Worm (Caenorhabditis elegans) whole organism, late embryonic: ENCODE measurements around the gene C27D8.2.

Experiments used
- C08G9.2 ChIP-seq: sonication (generic microtip); optimal IDR thresholded peaks from 2 replicates; lab custom pipeline; 2016; ENCODE audit warnings: mild to moderate bottlenecking, missing genetic modification characterization, moderate library complexity, missing compliant biosample characterization
- ahr-1 ChIP-seq: sonication (generic microtip); optimal IDR thresholded peaks from 2 replicates; lab custom pipeline; 2016; ENCODE audit warnings: missing genetic modification characterization, missing compliant biosample characterization
- ceh-14 ChIP-seq: sonication (generic microtip); optimal IDR thresholded peaks from 2 replicates; lab custom pipeline; 2016; ENCODE audit warnings: missing genotype, missing genetic modification characterization, missing compliant biosample characterization
- ceh-18 ChIP-seq: sonication (generic microtip); optimal IDR thresholded peaks from 2 replicates; lab custom pipeline; 2016; ENCODE audit warnings: missing genetic modification characterization, missing compliant biosample characterization
- ceh-19 ChIP-seq: fragments of 200-800 bp; sonication (Bioruptor generic); optimal IDR thresholded peaks from 2 replicates; lab custom pipeline; 2018; ENCODE audit warnings: mild to moderate bottlenecking, missing genetic modification characterization, missing compliant biosample characterization
- ceh-2 ChIP-seq: sonication (generic microtip); optimal IDR thresholded peaks from 2 replicates; lab custom pipeline; 2016; ENCODE audit warnings: missing genotype, missing genetic modification characterization, missing compliant biosample characterization
- ceh-24 ChIP-seq: sonication (generic microtip); optimal IDR thresholded peaks from 2 replicates; lab custom pipeline; 2016; ENCODE audit warnings: mild to moderate bottlenecking, missing genetic modification characterization, missing compliant biosample characterization
- ceh-30 ChIP-seq: fragments of 150-350 bp; optimal IDR thresholded peaks from 2 replicates; lab custom pipeline; 2014; ENCODE audit warnings: missing biosample characterization, missing genetic modification characterization
- ceh-31 ChIP-seq: sonication (generic microtip); optimal IDR thresholded peaks from 2 replicates; lab custom pipeline; 2016; ENCODE audit warnings: missing genetic modification characterization, missing compliant biosample characterization
- ceh-34 ChIP-seq: sonication (generic microtip); optimal IDR thresholded peaks from 2 replicates; lab custom pipeline; 2016; ENCODE audit warnings: mild to moderate bottlenecking, missing genetic modification characterization, missing compliant biosample characterization
- ceh-45 ChIP-seq: fragments of 200-800 bp; sonication (Bioruptor generic); IDR thresholded peaks from 2 replicates; pipeline ENCODE4 v1.3.6; 2022; ENCODE audit warnings: missing genetic modification reagents, missing genetic modification characterization, missing compliant biosample characterization
- ceh-48 ChIP-seq: sonication (generic microtip); optimal IDR thresholded peaks from 2 replicates; lab custom pipeline; 2016; ENCODE audit warnings: missing genetic modification characterization, inconsistent platforms, missing compliant biosample characterization
- che-1 ChIP-seq: sonication (generic microtip); optimal IDR thresholded peaks from 2 replicates; lab custom pipeline; 2016; ENCODE audit warnings: mild to moderate bottlenecking, missing genetic modification characterization, missing compliant biosample characterization
- dve-1 ChIP-seq: sonication (generic microtip); optimal IDR thresholded peaks from 2 replicates; lab custom pipeline; 2017; ENCODE audit warnings: antibody characterized with exemption, mild to moderate bottlenecking, missing genetic modification characterization, missing compliant biosample characterization
- elt-2 ChIP-seq: sonication (generic microtip); optimal IDR thresholded peaks from 2 replicates; lab custom pipeline; 2016; ENCODE audit warnings: missing genetic modification reagents, missing genetic modification characterization, missing compliant biosample characterization
- fax-1 ChIP-seq: sonication (generic microtip); optimal IDR thresholded peaks from 2 replicates; lab custom pipeline; 2016; ENCODE audit warnings: missing genotype, missing genetic modification characterization, missing compliant biosample characterization
- fkh-10 ChIP-seq: fragments of 150-350 bp; optimal IDR thresholded peaks from 2 replicates; lab custom pipeline; 2014; ENCODE audit warnings: missing biosample characterization, missing genetic modification reagents, missing genetic modification characterization
- fkh-6 ChIP-seq: sonication (generic microtip); optimal IDR thresholded peaks from 2 replicates; lab custom pipeline; 2016; ENCODE audit warnings: missing genetic modification characterization, missing compliant biosample characterization
- hlh-30 ChIP-seq: sonication (generic microtip); optimal IDR thresholded peaks from 2 replicates; lab custom pipeline; 2017; ENCODE audit warnings: antibody characterized with exemption, missing genetic modification characterization, missing compliant biosample characterization; ENCODE audit not compliant: insufficient read depth
- lin-11 ChIP-seq: fragments of 200-800 bp; sonication (Bioruptor generic); optimal IDR thresholded peaks from 2 replicates; lab custom pipeline; 2018; ENCODE audit warnings: mild to moderate bottlenecking, missing genetic modification characterization, missing compliant biosample characterization
- madf-2 ChIP-seq: sonication (generic microtip); optimal IDR thresholded peaks from 2 replicates; lab custom pipeline; 2017; ENCODE audit warnings: missing genetic modification characterization, missing compliant biosample characterization
- npax-4 ChIP-seq: sonication (generic microtip); optimal IDR thresholded peaks from 2 replicates; lab custom pipeline; 2016; ENCODE audit warnings: missing genetic modification characterization, missing compliant biosample characterization
- pax-1 ChIP-seq: fragments of 150-350 bp; optimal IDR thresholded peaks from 2 replicates; lab custom pipeline; 2014; ENCODE audit warnings: missing biosample characterization, missing genetic modification characterization
- pha-2 ChIP-seq: sonication (generic microtip); optimal IDR thresholded peaks from 2 replicates; lab custom pipeline; 2017; ENCODE audit warnings: mild to moderate bottlenecking, missing genetic modification characterization, missing compliant biosample characterization
- pha-4 ChIP-seq: fragments of 150-350 bp; optimal IDR thresholded peaks from 2 replicates; lab custom pipeline; 2018; ENCODE audit warnings: missing biosample characterization, missing genetic modification reagents, missing genetic modification characterization
- pqm-1 ChIP-seq: sonication (generic microtip); optimal IDR thresholded peaks from 2 replicates; lab custom pipeline; 2016; ENCODE audit warnings: missing genetic modification characterization, missing compliant biosample characterization
- rnt-1 ChIP-seq: sonication (generic microtip); optimal IDR thresholded peaks from 2 replicates; lab custom pipeline; 2016; ENCODE audit warnings: missing genetic modification characterization, missing compliant biosample characterization
- sdc-2 ChIP-seq: sonication (generic microtip); optimal IDR thresholded peaks from 2 replicates; lab custom pipeline; 2016; ENCODE audit warnings: missing genotype, missing genetic modification characterization, missing compliant biosample characterization
- syd-9 ChIP-seq: sonication (generic microtip); optimal IDR thresholded peaks from 2 replicates; lab custom pipeline; 2016; ENCODE audit warnings: mild to moderate bottlenecking, missing genetic modification characterization, moderate library complexity, missing compliant biosample characterization
- tbx-2 ChIP-seq: sonication (generic microtip); optimal IDR thresholded peaks from 2 replicates; lab custom pipeline; 2016; ENCODE audit warnings: missing genetic modification characterization, missing compliant biosample characterization
- tbx-7 ChIP-seq: sonication (generic microtip); optimal IDR thresholded peaks from 2 replicates; lab custom pipeline; 2016; ENCODE audit warnings: missing genotype, missing genetic modification characterization, missing compliant biosample characterization
- unc-3 ChIP-seq, 2 experiments: fragments of 200-800 bp in 1 of 2; sonication (Bioruptor generic) in 1 of 2; sonication (generic microtip) in 1 of 2; conservative IDR thresholded peaks in 1 of 2; optimal IDR thresholded peaks in 1 of 2; 2 replicates each; pipeline versions ENCODE4 v1.3.6 to Lab custom; 2016 to 2022; ENCODE audit warnings: missing compliant biosample characterization in 2 of 2, missing genetic modification characterization in 2 of 2, missing genetic modification reagents in 1 of 2
- unc-55 ChIP-seq: sonication (generic microtip); optimal IDR thresholded peaks from 2 replicates; lab custom pipeline; 2017; ENCODE audit warnings: missing biosample characterization, missing genetic modification reagents, missing genetic modification characterization

Gene C27D8.2

ce11 chrIV:12700944-12701343 is 10.1 kb upstream of the C27D8.2 start:
- no peak for TF ChIP-seq ceh-14 (tag; lab: Kevin White, UChicago)
- peak; percentile 51 for TF ChIP-seq unc-55 (GFP tag; lab: Kevin White, UChicago)

ce11 chrIV:12703811-12704210 is 7.2 kb upstream of the C27D8.2 start, which contains the start of gene C27D8.4:
Gene C27D8.4, plus strand, starts transcription at chrIV:12704111.
- TF ChIP-seq ceh-2 (tag; lab: Kevin White, UChicago) (no peak), ceh-14 (tag; lab: Kevin White, UChicago) (no peak), syd-9 (tag; lab: Kevin White, UChicago) (no peak), ceh-18 (tag; lab: Kevin White, UChicago) (no peak)

- no peak for TF ChIP-seq pha-2 (tag; lab: Kevin White, UChicago)
- TF ChIP-seq unc-3 (GFP tag; conservative IDR thresholded peaks at IDR 0.05; lab: Robert Waterston, UW) = no peak
- no peak for TF ChIP-seq unc-3 (tag; optimal IDR thresholded peaks at IDR 0.05; lab: Kevin White, UChicago)
- no peak for TF ChIP-seq ceh-34
- no peak for TF ChIP-seq fkh-6
- TF ChIP-seq dve-1 (tag; lab: Kevin White, UChicago) = no peak
- no peak for TF ChIP-seq pax-1 (tag; lab: Kevin White, UChicago)
- TF ChIP-seq pqm-1 (tag; lab: Kevin White, UChicago) = no peak
- no peak for TF ChIP-seq rnt-1 (tag; lab: Kevin White, UChicago)
Measured at ce11 chrIV:12711644-12712043, 627 bp downstream of the C27D8.2 start, which contains the start of gene C27D8.3. Gene C27D8.3, minus strand, starts transcription at chrIV:12711744.

- peak; percentile 43 for TF ChIP-seq elt-2
- TF ChIP-seq hlh-30 = peak; percentile 51
- TF ChIP-seq ceh-24 = no peak
- no peak for TF ChIP-seq tbx-7 (tag; lab: Kevin White, UChicago)
- no peak for TF ChIP-seq npax-4
- no peak for TF ChIP-seq che-1 (tag; lab: Kevin White, UChicago)
Measured at ce11 chrIV:12715947-12716382, 4.9 kb downstream of the C27D8.2 start.

ce11 chrIV:12717531-12717930 is 6.5 kb downstream of the C27D8.2 start, which contains the start of gene C27D8.1:
Gene C27D8.1, plus strand, starts transcription at chrIV:12717831.
- TF ChIP-seq ceh-30 (tag; lab: Kevin White, UChicago) = no peak
- TF ChIP-seq syd-9 (tag; lab: Kevin White, UChicago) = no peak
- no peak for TF ChIP-seq madf-2
- no peak for TF ChIP-seq unc-3 (GFP tag; conservative IDR thresholded peaks at IDR 0.05; lab: Robert Waterston, UW)
- TF ChIP-seq unc-3 (tag; optimal IDR thresholded peaks at IDR 0.05; lab: Kevin White, UChicago) = no peak
- no peak for TF ChIP-seq C08G9.2 (tag; lab: Kevin White, UChicago)
- TF ChIP-seq, all 69 proteins: peak for 0

ce11 chrIV:12719664-12720063 is 8.6 kb downstream of the C27D8.2 start, which contains the start of gene idpp-7:
Gene idpp-7, plus strand, starts transcription at chrIV:12719964.
- no peak for TF ChIP-seq pha-4 (tag; lab: Kevin White, UChicago)
- TF ChIP-seq ahr-1 (tag; lab: Kevin White, UChicago) = no peak
- no peak for TF ChIP-seq tbx-2 (tag; lab: Kevin White, UChicago)
- TF ChIP-seq unc-3 (GFP tag; conservative IDR thresholded peaks at IDR 0.05; lab: Robert Waterston, UW) = no peak
- no peak for TF ChIP-seq unc-3 (tag; optimal IDR thresholded peaks at IDR 0.05; lab: Kevin White, UChicago)
- no peak for TF ChIP-seq che-1 (tag; lab: Kevin White, UChicago)
- no peak for TF ChIP-seq sdc-2 (tag; lab: Kevin White, UChicago)
- TF ChIP-seq ceh-45 (GFP tag; lab: Robert Waterston, UW) = no peak
- no peak for TF ChIP-seq ceh-19
- no peak for TF ChIP-seq ceh-48 (tag; lab: Kevin White, UChicago)
- no peak for TF ChIP-seq fkh-10 (GFP tag; lab: Kevin White, UChicago)
- TF ChIP-seq ceh-31 (tag; lab: Kevin White, UChicago) = no peak
- TF ChIP-seq fax-1 (tag; lab: Kevin White, UChicago) = no peak
- no peak for TF ChIP-seq hlh-30
- no peak for TF ChIP-seq lin-11 (tag; lab: Kevin White, UChicago)
- no peak for TF ChIP-seq elt-2
- TF ChIP-seq npax-4 = no peak
